Fruit fly (Drosophila melanogaster) whole organism, embryonic: ENCODE data around the gene CG45487.

Experiments
- CG10321 ChIP-seq: fragments of 200-800 bp; sonication (Bioruptor generic); IDR thresholded peaks from 2 replicates; pipeline ENCODE4 v1.3.6; 2022; ENCODE audit warnings: missing biosample characterization, missing genetic modification characterization
- CG10366 ChIP-seq: fragments of 200-800 bp; sonication (Bioruptor generic); IDR thresholded peaks from 2 replicates; pipeline ENCODE4 v1.3.6; 2022; ENCODE audit warnings: missing biosample characterization, missing genetic modification characterization
- CG11560 ChIP-seq: fragments of 200-800 bp; sonication (Bioruptor generic); IDR thresholded peaks from 3 replicates; pipeline ENCODE4 v1.3.6; 2022; ENCODE audit warnings: missing biosample characterization, missing genetic modification characterization
- CG11723 ChIP-seq: fragments of 200-800 bp; sonication (Bioruptor generic); optimal IDR thresholded peaks from 2 replicates; lab custom pipeline; 2017; ENCODE audit warnings: missing biosample characterization, mild to moderate bottlenecking, missing genetic modification characterization
- CG12391 ChIP-seq: fragments of 200-800 bp; sonication (Bioruptor generic); optimal IDR thresholded peaks from 3 replicates; lab custom pipeline; 2018; ENCODE audit warnings: missing biosample characterization, mild to moderate bottlenecking, missing genetic modification characterization, moderate library complexity
- CG13296 ChIP-seq: fragments of 200-800 bp; sonication (Bioruptor generic); optimal IDR thresholded peaks from 3 replicates; lab custom pipeline; 2018; ENCODE audit warnings: missing biosample characterization, mild to moderate bottlenecking, missing genetic modification characterization
- CG13775 ChIP-seq: fragments of 200-800 bp; sonication (Bioruptor generic); optimal IDR thresholded peaks from 3 replicates; lab custom pipeline; 2017; ENCODE audit warnings: missing biosample characterization, mild to moderate bottlenecking, missing genetic modification characterization
- CG14965 ChIP-seq: fragments of 200-800 bp; sonication (Bioruptor generic); optimal IDR thresholded peaks from 2 replicates; lab custom pipeline; 2016; ENCODE audit warnings: missing biosample characterization, missing genetic modification characterization, borderline replicate concordance
- CG15601 ChIP-seq: fragments of 200-800 bp; sonication (Bioruptor generic); optimal IDR thresholded peaks from 3 replicates; lab custom pipeline; 2019; ENCODE audit warnings: missing biosample characterization, mild to moderate bottlenecking, missing genetic modification characterization, moderate library complexity
- CG15696 ChIP-seq: fragments of 200-800 bp; sonication (Bioruptor generic); optimal IDR thresholded peaks from 2 replicates; lab custom pipeline; 2019; ENCODE audit warnings: missing biosample characterization, mild to moderate bottlenecking, missing genetic modification characterization, moderate library complexity
- CG17359 ChIP-seq: fragments of 200-800 bp; sonication (Bioruptor generic); optimal IDR thresholded peaks from 3 replicates; lab custom pipeline; 2018; ENCODE audit warnings: missing biosample characterization, mild to moderate bottlenecking, missing genetic modification characterization, moderate library complexity
- CG17385 ChIP-seq: fragments of 200-800 bp; sonication (Bioruptor generic); optimal IDR thresholded peaks from 3 replicates; lab custom pipeline; 2018; ENCODE audit warnings: missing biosample characterization, mild to moderate bottlenecking, missing genetic modification characterization
- CG17612 ChIP-seq: fragments of 200-800 bp; sonication (Bioruptor generic); IDR thresholded peaks from 2 replicates; pipeline ENCODE4 v1.3.6; 2022; ENCODE audit warnings: missing biosample characterization, missing genetic modification characterization
- CG2129 ChIP-seq: fragments of 200-800 bp; sonication (Bioruptor generic); IDR thresholded peaks from 2 replicates; pipeline ENCODE4 v1.3.6; 2022; ENCODE audit warnings: missing biosample characterization, missing genetic modification characterization; ENCODE audit not compliant: partially characterized antibody
- CG2199 ChIP-seq: fragments of 200-800 bp; sonication (Bioruptor generic); IDR thresholded peaks from 3 replicates; pipeline ENCODE4 v1.3.6; 2022; ENCODE audit warnings: missing biosample characterization, missing genetic modification characterization
- CG2712 ChIP-seq: fragments of 200-800 bp; optimal IDR thresholded peaks from 3 replicates; lab custom pipeline; 2019; ENCODE audit warnings: missing biosample characterization, mild to moderate bottlenecking, missing genetic modification characterization, moderate library complexity
- CG3838 ChIP-seq: fragments of 200-800 bp; sonication (Bioruptor generic); optimal IDR thresholded peaks from 3 replicates; lab custom pipeline; 2016; ENCODE audit warnings: missing biosample characterization, missing genetic modification characterization
- CG5180 ChIP-seq: fragments of 200-800 bp; sonication (Bioruptor generic); optimal IDR thresholded peaks from 3 replicates; lab custom pipeline; 2017; ENCODE audit warnings: missing biosample characterization, missing genetic modification characterization, mild to moderate bottlenecking, moderate library complexity, missing genetic modification reagents
- CG6272 ChIP-seq: fragments of 200-800 bp; sonication (Bioruptor generic); IDR thresholded peaks from 2 replicates; pipeline ENCODE4 v1.3.6; 2022; ENCODE audit warnings: missing biosample characterization, missing genetic modification characterization
- CG7556 ChIP-seq: fragments of 200-800 bp; sonication (Bioruptor generic); optimal IDR thresholded peaks from 2 replicates; lab custom pipeline; 2017; ENCODE audit warnings: missing biosample characterization, mild to moderate bottlenecking, missing genetic modification characterization
- CoRest ChIP-seq: fragments of 200-800 bp; sonication (Bioruptor generic); optimal IDR thresholded peaks from 3 replicates; lab custom pipeline; 2018; ENCODE audit warnings: missing biosample characterization, mild to moderate bottlenecking, missing genetic modification characterization, moderate library complexity
- Dek ChIP-seq: fragments of 200-800 bp; sonication (Bioruptor generic); optimal IDR thresholded peaks from 3 replicates; lab custom pipeline; 2019; ENCODE audit warnings: missing biosample characterization, mild to moderate bottlenecking, missing genetic modification characterization, moderate library complexity
- Dfd ChIP-seq, 2 experiments: fragments of >200 bp; optimal IDR thresholded peaks; 2 replicates each; lab custom pipeline; 2017; ENCODE audit warnings: missing biosample characterization in 2 of 2, missing genetic modification characterization in 2 of 2
- E2f2 ChIP-seq: fragments of 200-800 bp; sonication (Bioruptor generic); IDR thresholded peaks from 2 replicates; pipeline ENCODE4 v1.3.6; 2022; ENCODE audit warnings: missing biosample characterization, missing genetic modification characterization
- Elba2 ChIP-seq: fragments of 200-800 bp; sonication (Bioruptor generic); optimal IDR thresholded peaks from 3 replicates; lab custom pipeline; 2016; ENCODE audit warnings: missing biosample characterization, missing genetic modification characterization
- Fer2 ChIP-seq: fragments of 200-800 bp; sonication (Bioruptor generic); optimal IDR thresholded peaks from 2 replicates; lab custom pipeline; 2018; ENCODE audit warnings: missing biosample characterization, mild to moderate bottlenecking, missing genetic modification characterization, moderate library complexity
- HLH54F ChIP-seq: fragments of 200-800 bp; sonication (Bioruptor generic); optimal IDR thresholded peaks from 3 replicates; lab custom pipeline; 2016; ENCODE audit warnings: missing biosample characterization, missing genetic modification characterization
- Hand ChIP-seq: fragments of 200-800 bp; sonication (Bioruptor generic); optimal IDR thresholded peaks from 2 replicates; lab custom pipeline; 2017; ENCODE audit warnings: mild to moderate bottlenecking, missing biosample characterization, missing genetic modification reagents, missing genetic modification characterization
- Kr ChIP-seq: fragments of 200-800 bp; sonication (Bioruptor generic); optimal IDR thresholded peaks from 2 replicates; lab custom pipeline; 2017; ENCODE audit warnings: missing biosample characterization, mild to moderate bottlenecking, missing genetic modification characterization
- Lim3 ChIP-seq: fragments of 200-800 bp; sonication (Bioruptor generic); IDR thresholded peaks from 2 replicates; pipeline ENCODE4 v1.3.6; 2022; ENCODE audit warnings: missing biosample characterization, missing genetic modification characterization
- Max ChIP-seq: fragments of 200-800 bp; sonication (Bioruptor generic); optimal IDR thresholded peaks from 2 replicates; lab custom pipeline; 2016; ENCODE audit warnings: missing biosample characterization, mild to moderate bottlenecking, missing genetic modification characterization
- Mrtf ChIP-seq: fragments of 200-800 bp; sonication (Bioruptor generic); IDR thresholded peaks from 3 replicates; pipeline ENCODE4 v1.3.6; 2022; ENCODE audit warnings: missing biosample characterization, missing genetic modification characterization
- Ravus ChIP-seq: fragments of 200-800 bp; sonication (Bioruptor generic); IDR thresholded peaks from 2 replicates; pipeline ENCODE4 v1.3.6; 2022; ENCODE audit warnings: missing biosample characterization, missing genetic modification characterization
- Rfx ChIP-seq: fragments of 200-800 bp; sonication (Bioruptor generic); IDR thresholded peaks from 2 replicates; pipeline ENCODE4 v1.3.6; 2022; ENCODE audit warnings: missing biosample characterization, missing genetic modification characterization
- Scr ChIP-seq: fragments of 200-800 bp; sonication (Bioruptor generic); IDR thresholded peaks from 2 replicates; pipeline ENCODE4 v1.3.6; 2022; ENCODE audit warnings: missing biosample characterization, missing genetic modification characterization; ENCODE audit not compliant: partially characterized antibody
- Side ChIP-seq: fragments of 200-800 bp; sonication (Bioruptor generic); optimal IDR thresholded peaks from 2 replicates; lab custom pipeline; 2016; ENCODE audit warnings: missing biosample characterization, missing genetic modification characterization
- Sox100B ChIP-seq: fragments of 200-800 bp; sonication (Bioruptor generic); optimal IDR thresholded peaks from 3 replicates; lab custom pipeline; 2018; ENCODE audit warnings: missing biosample characterization, mild to moderate bottlenecking, missing genetic modification characterization
- Taf1 ChIP-seq: fragments of 200-800 bp; sonication (Bioruptor generic); IDR thresholded peaks from 2 replicates; pipeline ENCODE4 v1.3.6; 2022; ENCODE audit warnings: missing biosample characterization, missing genetic modification characterization
- Vsx1 ChIP-seq: fragments of 200-800 bp; sonication (Bioruptor generic); optimal IDR thresholded peaks from 2 replicates; lab custom pipeline; 2017; ENCODE audit warnings: missing biosample characterization, mild to moderate bottlenecking, missing genetic modification characterization, missing genetic modification reagents
- az2 ChIP-seq: fragments of 200-800 bp; sonication (Bioruptor generic); optimal IDR thresholded peaks from 3 replicates; lab custom pipeline; 2016; ENCODE audit warnings: missing biosample characterization, missing genetic modification characterization
- danr ChIP-seq: fragments of 200-800 bp; sonication (Bioruptor generic); IDR thresholded peaks from 2 replicates; pipeline ENCODE4 v1.3.6; 2022; ENCODE audit warnings: missing biosample characterization, missing genetic modification characterization
- h ChIP-seq: fragments of >200 bp; optimal IDR thresholded peaks from 2 replicates; lab custom pipeline; 2017
- lbe ChIP-seq: fragments of 200-800 bp; sonication (Bioruptor generic); optimal IDR thresholded peaks from 2 replicates; lab custom pipeline; 2016; ENCODE audit warnings: missing biosample characterization, mild to moderate bottlenecking, missing genetic modification characterization
- nau ChIP-seq: fragments of 200-800 bp; sonication (Bioruptor generic); optimal IDR thresholded peaks from 3 replicates; lab custom pipeline; 2017; ENCODE audit warnings: missing biosample characterization, mild to moderate bottlenecking, missing genetic modification characterization, missing genetic modification reagents
- org-1 ChIP-seq: fragments of 200-800 bp; sonication (Bioruptor generic); optimal IDR thresholded peaks from 2 replicates; lab custom pipeline; 2017; ENCODE audit warnings: missing biosample characterization, missing genetic modification characterization
- ro ChIP-seq: fragments of 200-800 bp; sonication (Bioruptor generic); IDR thresholded peaks from 2 replicates; pipeline ENCODE4 v1.3.6; 2022; ENCODE audit warnings: missing biosample characterization, missing genetic modification characterization
- sisA ChIP-seq: fragments of 200-800 bp; sonication (Bioruptor generic); IDR thresholded peaks from 2 replicates; pipeline ENCODE4 v1.3.6; 2022; ENCODE audit warnings: missing biosample characterization, missing genetic modification characterization
- slbo ChIP-seq: fragments of 200-800 bp; sonication (Bioruptor generic); IDR thresholded peaks from 2 replicates; pipeline ENCODE4 v1.3.6; 2022; ENCODE audit warnings: missing biosample characterization, missing genetic modification characterization
- stc ChIP-seq: fragments of 200-800 bp; sonication (Bioruptor generic); IDR thresholded peaks from 2 replicates; pipeline ENCODE4 v1.3.6; 2022; ENCODE audit warnings: missing biosample characterization, missing genetic modification characterization
- tgo ChIP-seq: fragments of 200-800 bp; sonication (Bioruptor generic); IDR thresholded peaks from 3 replicates; pipeline ENCODE4 v1.3.6; 2022; ENCODE audit warnings: missing biosample characterization, missing genetic modification characterization

The CG45487 gene

DNA sequence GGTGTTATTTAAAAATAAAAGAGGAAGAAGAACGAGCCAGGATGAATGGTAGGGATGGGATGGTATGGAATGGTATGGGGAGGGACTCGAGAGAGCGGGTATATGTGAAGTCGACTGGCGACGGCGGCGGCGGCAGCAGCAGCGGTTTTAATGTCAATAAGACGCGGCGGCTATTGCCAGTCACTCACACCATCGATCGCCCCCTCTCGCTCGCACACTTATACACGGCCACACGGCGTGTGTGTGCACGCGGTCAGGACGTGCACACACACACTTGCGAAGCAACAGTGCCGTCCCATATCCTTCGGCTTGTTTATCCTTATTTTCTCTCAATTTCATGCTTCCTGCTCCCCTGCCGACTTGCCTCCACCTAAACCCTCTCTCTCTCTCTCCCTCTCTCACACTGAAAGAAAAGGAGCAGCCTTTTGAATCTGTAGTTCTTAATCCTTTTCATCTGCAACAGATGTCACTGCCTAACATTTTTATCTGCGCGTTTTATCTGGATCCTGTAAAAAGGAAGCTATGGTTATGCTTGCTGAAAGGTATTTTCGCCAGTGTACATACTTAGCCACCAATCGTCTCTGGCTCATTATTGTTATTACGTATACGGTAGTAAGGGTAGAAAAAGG, 25.8 kb downstream of the CG45487 start:
- TF ChIP-seq az2, result peak; percentile 85
- TF ChIP-seq org-1 (GFP tag; lab: Kevin White, UChicago), result peak; percentile 84
- TF ChIP-seq Lim3 (GFP tag; lab: Robert Waterston, UW), result no peak
- peak; percentile 66 for TF ChIP-seq Vsx1
- TF ChIP-seq CG10366 (GFP tag; lab: Robert Waterston, UW), result peak; percentile 81
- TF ChIP-seq h (lab: Kevin White, UChicago), result no peak
- peak; percentile 46; the same call in 1 of the 2 replicates for TF ChIP-seq CG17612 (GFP tag; lab: Robert Waterston, UW)
- TF ChIP-seq Mrtf (GFP tag; lab: Robert Waterston, UW), result peak; percentile 85
- peak; percentile 76 for TF ChIP-seq tgo (GFP tag; lab: Robert Waterston, UW)
- peak; percentile 43 for TF ChIP-seq CG3838 (GFP tag; lab: Kevin White, UChicago)
- TF ChIP-seq danr (GFP tag; lab: Robert Waterston, UW), result peak; percentile 55
- peak; percentile 87 for TF ChIP-seq Rfx (GFP tag; lab: Robert Waterston, UW)
- TF ChIP-seq slbo (GFP tag; lab: Robert Waterston, UW), result peak; percentile 92
- TF ChIP-seq CG17359 (tag; lab: Kevin White, UChicago), result peak; percentile 82
- peak; percentile 37 for TF ChIP-seq CG14965 (GFP tag; lab: Kevin White, UChicago)
- TF ChIP-seq CG13296, result peak; percentile 67
- peak; percentile 51; the same call in 1 of the 2 replicates for TF ChIP-seq CG10321 (GFP tag; lab: Robert Waterston, UW)
- TF ChIP-seq Kr (GFP tag; lab: Kevin White, UChicago), result peak; percentile 33
- TF ChIP-seq Hand (GFP tag; lab: Kevin White, UChicago), result peak; percentile 70
- peak; percentile 77 for TF ChIP-seq Elba2 (GFP tag; lab: Kevin White, UChicago)
- TF ChIP-seq CG5180 (GFP tag; lab: Kevin White, UChicago), result peak; percentile 59
- peak; percentile 46 for TF ChIP-seq CG11723
- TF ChIP-seq CG15601, result peak; percentile 52
- peak; percentile 56; the same call in 1 of the 2 replicates for TF ChIP-seq ro (GFP tag; lab: Robert Waterston, UW)
- peak; percentile 87 for TF ChIP-seq CG15696 (tag; lab: Kevin White, UChicago)
- peak; percentile 62; the same call in 2 of the 3 replicates for TF ChIP-seq CG11560
- no peak for TF ChIP-seq Scr (GFP tag; lab: Robert Waterston, UW)
- peak; percentile 54 for TF ChIP-seq Fer2
- TF ChIP-seq CG2129 (GFP tag; lab: Robert Waterston, UW), result no peak
- peak; percentile 45 for TF ChIP-seq Max
- peak; percentile 75 for TF ChIP-seq CG17385 (GFP tag; lab: Kevin White, UChicago)
- TF ChIP-seq CG2712, result peak; percentile 88
- peak; percentile 87 for TF ChIP-seq HLH54F (GFP tag; lab: Kevin White, UChicago)
- TF ChIP-seq Side (GFP tag; lab: Kevin White, UChicago), result peak; percentile 89
- TF ChIP-seq nau (GFP tag; lab: Kevin White, UChicago), result peak; percentile 48
- TF ChIP-seq E2f2 (GFP tag; lab: Robert Waterston, UW), result peak; percentile 53; the same call in 1 of the 2 replicates
- TF ChIP-seq CG6272 (GFP tag; lab: Robert Waterston, UW), result peak; percentile 75
- peak; percentile 59 for TF ChIP-seq Sox100B
- TF ChIP-seq Taf1 (GFP tag; lab: Robert Waterston, UW), result peak; percentile 41; the same call in 1 of the 2 replicates
- peak; percentile 88 for TF ChIP-seq CG7556 (GFP tag; lab: Kevin White, UChicago)
- TF ChIP-seq lbe (GFP tag; lab: Kevin White, UChicago), result peak; percentile 45
- TF ChIP-seq CG12391 (tag; lab: Kevin White, UChicago), result peak; percentile 88
- peak; percentile 86 for TF ChIP-seq Dek
- peak; percentile 86 for TF ChIP-seq CoRest (tag; lab: Kevin White, UChicago)
- peak; percentile 37 for TF ChIP-seq Ravus (GFP tag; lab: Robert Waterston, UW)
- TF ChIP-seq sisA (GFP tag; lab: Robert Waterston, UW), result peak; percentile 85
- no peak for TF ChIP-seq Dfd (GFP tag; optimal IDR thresholded peaks at IDR 0.05; lab: Kevin White, UChicago)
- TF ChIP-seq CG2199, result peak; percentile 37; the same call in 1 of the 3 replicates
- peak; percentile 79 for TF ChIP-seq CG13775 (GFP tag; lab: Kevin White, UChicago)
- peak; percentile 71 for TF ChIP-seq stc (GFP tag; lab: Robert Waterston, UW)
